Worm (Caenorhabditis elegans) whole organism, L3 larva: Measurements from ENCODE around the gene fbxa-10.

Experiments used
- lin-39 ChIP-seq: fragments of 150-350 bp; optimal IDR thresholded peaks from 2 replicates; lab custom pipeline; 2018; ENCODE audit warnings: missing biosample characterization, missing genetic modification reagents, missing genetic modification characterization
- nfya-1 ChIP-seq: sonication (generic microtip); optimal IDR thresholded peaks from 2 replicates; lab custom pipeline; 2017; ENCODE audit warnings: missing genetic modification characterization, mild to moderate bottlenecking, missing compliant biosample characterization, antibody characterized with exemption, moderate library complexity; ENCODE audit not compliant: insufficient read depth
- nhr-11 ChIP-seq: fragments of 150-350 bp; optimal IDR thresholded peaks from 2 replicates; lab custom pipeline; 2014; ENCODE audit warnings: missing biosample characterization, missing genetic modification characterization
- pqm-1 ChIP-seq: fragments of 150-350 bp; optimal IDR thresholded peaks from 2 replicates; lab custom pipeline; 2017; ENCODE audit warnings: missing biosample characterization, missing genetic modification characterization, inconsistent platforms
- unc-62 ChIP-seq: fragments of 150-350 bp; sonication (generic microtip); optimal IDR thresholded peaks from 4 replicates; lab custom pipeline; 2014; ENCODE audit warnings: missing biosample characterization, missing genetic modification reagents, missing genetic modification characterization

- TF ChIP-seq nhr-11 (tag; lab: Kevin White, UChicago): no peak
- TF ChIP-seq unc-62 (GFP tag; lab: Kevin White, UChicago): no peak
- no peak for TF ChIP-seq nfya-1 (tag; lab: Kevin White, UChicago)
- TF ChIP-seq pqm-1 (tag; lab: Kevin White, UChicago): no peak
- TF ChIP-seq lin-39 (tag; lab: Kevin White, UChicago): no peak
These were observed 10.2 kb upstream of the fbxa-10 start for ce11 chrIII:941958-942357.
